Worm (Caenorhabditis elegans): Measurements from ENCODE around the gene twk-43.

The twk-43 gene

ce11 chrV:13372821-13373220 is 26.7 kb downstream of the twk-43 start:
- peak; percentile 64 for TF ChIP-seq dox-1 (GFP tag; IDR thresholded peaks at IDR 0.05)
- peak; percentile 97 for TF ChIP-seq nhr-80 (tag; optimal IDR thresholded peaks at IDR 0.05)
- TF ChIP-seq zfh-2 (GFP tag; conservative IDR thresholded peaks at IDR 0.05), result peak; percentile 50; the same call in 1 of the 2 replicates
- peak; percentile 52 for TF ChIP-seq ztf-22 (GFP tag; optimal IDR thresholded peaks at IDR 0.05)
- TF ChIP-seq egl-44 (GFP tag; IDR thresholded peaks at IDR 0.05), result 0 out of 2 replicates have a peak, but pooled peaks have one; percentile 59
- TF ChIP-seq hlh-12 (tag; optimal IDR thresholded peaks at IDR 0.05), result no peak
- TF ChIP-seq cebp-1 (GFP tag; IDR thresholded peaks at IDR 0.05), result no peak
- peak; percentile 13 for TF ChIP-seq cebp-1 (tag; optimal IDR thresholded peaks at IDR 0.05)
- no peak for TF ChIP-seq unc-62 (GFP tag; optimal IDR thresholded peaks at IDR 0.05)
- TF ChIP-seq dpff-1 (tag; optimal IDR thresholded peaks at IDR 0.05), result no peak
- TF ChIP-seq K11D2.4 (GFP tag; IDR thresholded peaks at IDR 0.05), result no peak

- no peak for TF ChIP-seq zfh-2 (GFP tag; conservative IDR thresholded peaks at IDR 0.05)
- no peak for TF ChIP-seq snpc-1.3 (tag; optimal IDR thresholded peaks at IDR 0.05; ENCODE audit: insufficient read depth)
- TF ChIP-seq sptf-2 (GFP tag; optimal IDR thresholded peaks at IDR 0.05), result no peak
- no peak for TF ChIP-seq fkh-3 (tag; optimal IDR thresholded peaks at IDR 0.05)
- TF ChIP-seq ceh-79 (tag; optimal IDR thresholded peaks at IDR 0.05), result no peak
- no peak for TF ChIP-seq lir-1 (GFP tag; conservative IDR thresholded peaks at IDR 0.05)
- no peak for TF ChIP-seq dpl-1 (GFP tag; optimal IDR thresholded peaks at IDR 0.05)
- TF ChIP-seq Y67H2A.10 (GFP tag; conservative IDR thresholded peaks at IDR 0.05), result no peak
- peak; percentile 6 for TF ChIP-seq madf-10 (tag; optimal IDR thresholded peaks at IDR 0.05)
- no peak for TF ChIP-seq egl-18 (GFP tag; IDR thresholded peaks at IDR 0.05)
- TF ChIP-seq cebp-1 (GFP tag; IDR thresholded peaks at IDR 0.05), result no peak
- peak; percentile 21 for TF ChIP-seq cebp-1 (tag; optimal IDR thresholded peaks at IDR 0.05)
- no peak for TF ChIP-seq ztf-25 (GFP tag; IDR thresholded peaks at IDR 0.05)
- TF ChIP-seq dox-1 (GFP tag; IDR thresholded peaks at IDR 0.05), result no peak
- TF ChIP-seq lin-54 (GFP tag; optimal IDR thresholded peaks at IDR 0.05), result no peak
- TF ChIP-seq akir-1 (GFP tag; optimal IDR thresholded peaks at IDR 0.05), result no peak
- TF ChIP-seq Y53F4B.3 (GFP tag; IDR thresholded peaks at IDR 0.05), result no peak
- TF ChIP-seq F49E8.2 (tag; optimal IDR thresholded peaks at IDR 0.05; ENCODE audit: insufficient read depth), result no peak
- TF ChIP-seq nhr-27 (tag; optimal IDR thresholded peaks at IDR 0.05), result no peak
- TF ChIP-seq F22D6.2 (tag; optimal IDR thresholded peaks at IDR 0.05), result no peak
- no peak for TF ChIP-seq Y79H2A.3 (GFP tag; conservative IDR thresholded peaks at IDR 0.05)
- peak; percentile 86 for TF ChIP-seq nhr-80 (tag; optimal IDR thresholded peaks at IDR 0.05)
- TF ChIP-seq ceh-58 (GFP tag; IDR thresholded peaks at IDR 0.05), result no peak
- TF ChIP-seq ets-4 (GFP tag; optimal IDR thresholded peaks at IDR 0.05), result no peak
- TF ChIP-seq B0261.1 (tag; optimal IDR thresholded peaks at IDR 0.05), result no peak
- no peak for TF ChIP-seq bed-1 (GFP tag; IDR thresholded peaks at IDR 0.05)
- no peak for TF ChIP-seq Y56A3A.18 (GFP tag; IDR thresholded peaks at IDR 0.05)
- no peak for TF ChIP-seq ztf-26 (tag; optimal IDR thresholded peaks at IDR 0.05)
- no peak for TF ChIP-seq sdz-38 (tag; optimal IDR thresholded peaks at IDR 0.05)
- no peak for TF ChIP-seq pha-4 (tag; optimal IDR thresholded peaks at IDR 0.05)
- no peak for TF ChIP-seq tbx-9 (tag; optimal IDR thresholded peaks at IDR 0.05; ENCODE audit: borderline replicate concordance)
- no peak for TF ChIP-seq zim-3 (tag; optimal IDR thresholded peaks at IDR 0.05)
- TF ChIP-seq tbp1 (GFP tag; optimal IDR thresholded peaks at IDR 0.05), result no peak
- no peak for TF ChIP-seq dpff-1 (tag; optimal IDR thresholded peaks at IDR 0.05)
- TF ChIP-seq snpc-4 (GFP tag; optimal IDR thresholded peaks at IDR 0.05), result no peak
- no peak for TF ChIP-seq snpc-4 (tag; optimal IDR thresholded peaks at IDR 0.05)
- TF ChIP-seq let-526 (GFP tag; IDR thresholded peaks at IDR 0.05), result no peak
- no peak for TF ChIP-seq ceh-100 (GFP tag; IDR thresholded peaks at IDR 0.05)
- no peak for TF ChIP-seq hrde-1 (tag; optimal IDR thresholded peaks at IDR 0.05; ENCODE audit: borderline replicate concordance)
- TF ChIP-seq hlh-12 (tag; optimal IDR thresholded peaks at IDR 0.05), result no peak
- no peak for TF ChIP-seq repo-1 (tag; optimal IDR thresholded peaks at IDR 0.05)
- TF ChIP-seq chd-7 (tag; optimal IDR thresholded peaks at IDR 0.05), result no peak
- TF ChIP-seq egl-44 (GFP tag; IDR thresholded peaks at IDR 0.05), result 0 out of 2 replicates have a peak, but pooled peaks have one; percentile 25
- peak; percentile 41 for TF ChIP-seq atf-7 (tag; optimal IDR thresholded peaks at IDR 0.05)
These were observed 27.6 kb downstream of the twk-43 start for ce11 chrV:13373643-13374042.

Measured in whole organism, young adult.